Worm (Caenorhabditis elegans) whole organism, L3 larva: ENCODE measurements around the gene C05E11.7.

Source experiments
- ama-1 ChIP-seq: fragments of 150-350 bp; optimal IDR thresholded peaks from 2 replicates; lab custom pipeline; 2018
- lin-39 ChIP-seq: fragments of 150-350 bp; optimal IDR thresholded peaks from 2 replicates; lab custom pipeline; 2018; ENCODE audit warnings: missing biosample characterization, missing genetic modification reagents, missing genetic modification characterization
- nhr-11 ChIP-seq: fragments of 150-350 bp; optimal IDR thresholded peaks from 2 replicates; lab custom pipeline; 2014; ENCODE audit warnings: missing biosample characterization, missing genetic modification characterization
- nhr-12 ChIP-seq: fragments of 150-350 bp; optimal IDR thresholded peaks from 2 replicates; lab custom pipeline; 2014; ENCODE audit warnings: missing biosample characterization, missing genetic modification characterization

DNA sequence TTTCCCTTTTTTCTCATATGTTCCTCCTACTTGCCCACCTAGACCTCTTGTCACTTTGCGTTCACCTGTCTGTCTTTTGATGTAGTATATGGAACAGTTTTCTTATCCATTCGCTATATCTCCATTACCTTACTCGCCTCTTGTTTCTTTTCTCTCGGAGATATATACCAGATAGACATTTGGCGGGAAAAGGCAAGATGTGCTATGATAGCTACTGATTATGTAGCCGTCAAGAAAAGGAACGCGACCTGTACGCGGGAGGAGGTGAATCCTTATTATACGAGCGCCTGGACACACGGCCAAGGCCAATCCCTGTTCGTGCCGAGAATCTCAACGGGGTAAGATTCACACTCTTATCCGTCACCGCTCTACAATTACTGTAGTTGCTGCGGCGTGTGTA, 32.4 kb downstream of the C05E11.7 start:
- TF ChIP-seq nhr-11 (tag; lab: Kevin White, UChicago) (no peak), lin-39 (tag; lab: Kevin White, UChicago) (no peak), ama-1 (no peak), nhr-12 (tag; lab: Kevin White, UChicago) (no peak)
